Fruit fly (Drosophila melanogaster) whole organism, adult: ENCODE measurements around the gene app.

Source experiments
- CG11617 ChIP-seq: fragments of 200-800 bp; sonication (Bioruptor generic); optimal IDR thresholded peaks from 2 replicates; lab custom pipeline; 2017; ENCODE audit warnings: mild to moderate bottlenecking, missing biosample characterization, missing genetic modification reagents, missing genetic modification characterization
- CG12768 ChIP-seq: fragments of 200-800 bp; sonication (Bioruptor generic); optimal IDR thresholded peaks from 2 replicates; lab custom pipeline; 2017; ENCODE audit warnings: missing biosample characterization, missing genetic modification characterization, mild to moderate bottlenecking, moderate library complexity, missing genetic modification reagents
- CG14711 ChIP-seq: fragments of 200-800 bp; sonication (Bioruptor generic); optimal IDR thresholded peaks from 2 replicates; lab custom pipeline; 2018; ENCODE audit warnings: missing biosample characterization, mild to moderate bottlenecking, missing genetic modification characterization, moderate library complexity
- CG1620 ChIP-seq: fragments of 200-800 bp; sonication (Bioruptor generic); optimal IDR thresholded peaks from 2 replicates; lab custom pipeline; 2016; ENCODE audit warnings: missing biosample characterization, missing genetic modification characterization
- CG33017 ChIP-seq: fragments of 200-800 bp; sonication (Bioruptor generic); optimal IDR thresholded peaks from 2 replicates; lab custom pipeline; 2018; ENCODE audit warnings: missing biosample characterization, mild to moderate bottlenecking, missing genetic modification characterization, moderate library complexity
- CG5204 ChIP-seq: fragments of 200-800 bp; sonication (Bioruptor generic); optimal IDR thresholded peaks from 2 replicates; lab custom pipeline; 2016; ENCODE audit warnings: missing biosample characterization, missing genetic modification characterization
- CG7045 ChIP-seq: fragments of 200-800 bp; sonication (Bioruptor generic); optimal IDR thresholded peaks from 2 replicates; lab custom pipeline; 2017; ENCODE audit warnings: missing biosample characterization, mild to moderate bottlenecking, missing genetic modification characterization
- CG7101 ChIP-seq: fragments of 200-800 bp; sonication (Bioruptor generic); optimal IDR thresholded peaks from 2 replicates; lab custom pipeline; 2018; ENCODE audit warnings: missing biosample characterization, mild to moderate bottlenecking, missing genetic modification characterization, moderate library complexity
- Clk ChIP-seq: fragments of 200-800 bp; sonication (Bioruptor generic); optimal IDR thresholded peaks from 2 replicates; lab custom pipeline; 2017; ENCODE audit warnings: missing biosample characterization, missing genetic modification characterization
- Crg-1 ChIP-seq: fragments of 200-800 bp; sonication (Bioruptor generic); optimal IDR thresholded peaks from 2 replicates; lab custom pipeline; 2016; ENCODE audit warnings: missing biosample characterization, missing genetic modification characterization
- Hr96 ChIP-seq: fragments of 200-800 bp; sonication (Bioruptor generic); optimal IDR thresholded peaks from 2 replicates; lab custom pipeline; 2016; ENCODE audit warnings: missing biosample characterization, missing genetic modification characterization
- Mnt ChIP-seq: fragments of 200-800 bp; sonication (Bioruptor generic); optimal IDR thresholded peaks from 2 replicates; lab custom pipeline; 2016; ENCODE audit warnings: missing biosample characterization, mild to moderate bottlenecking, missing genetic modification characterization
- bab1 ChIP-seq: fragments of 200-800 bp; sonication (Bioruptor generic); optimal IDR thresholded peaks from 3 replicates; lab custom pipeline; 2019; ENCODE audit warnings: missing biosample characterization, mild to moderate bottlenecking, missing genetic modification characterization, moderate library complexity
- cic ChIP-seq: fragments of 200-800 bp; sonication (Bioruptor generic); optimal IDR thresholded peaks from 2 replicates; lab custom pipeline; 2017; ENCODE audit warnings: missing biosample characterization, mild to moderate bottlenecking, missing genetic modification characterization, moderate library complexity
- cnc ChIP-seq, 2 experiments: fragments of >200 bp; optimal IDR thresholded peaks; 2 replicates each; lab custom pipeline; 2017
- kay ChIP-seq: fragments of 200-800 bp; sonication (Bioruptor generic); peaks from one replicate; lab custom pipeline; 2016; ENCODE audit warnings: missing biosample characterization, missing genetic modification characterization, borderline replicate concordance
- ovo ChIP-seq: fragments of 200-800 bp; sonication (Bioruptor generic); optimal IDR thresholded peaks from 2 replicates; lab custom pipeline; 2016; ENCODE audit warnings: missing biosample characterization, missing genetic modification characterization
- pad ChIP-seq: fragments of 200-800 bp; sonication (Bioruptor generic); optimal IDR thresholded peaks from 3 replicates; lab custom pipeline; 2017; ENCODE audit warnings: missing biosample characterization, missing genetic modification characterization, mild to moderate bottlenecking, moderate library complexity, missing genetic modification reagents
- tj ChIP-seq: fragments of 200-800 bp; sonication (Bioruptor generic); optimal IDR thresholded peaks from 3 replicates; lab custom pipeline; 2017; ENCODE audit warnings: missing biosample characterization, mild to moderate bottlenecking, missing genetic modification characterization, moderate library complexity
- toe ChIP-seq: fragments of 200-800 bp; sonication (Bioruptor generic); optimal IDR thresholded peaks from 2 replicates; lab custom pipeline; 2016; ENCODE audit warnings: missing biosample characterization, missing genetic modification characterization

The app gene

DNA sequence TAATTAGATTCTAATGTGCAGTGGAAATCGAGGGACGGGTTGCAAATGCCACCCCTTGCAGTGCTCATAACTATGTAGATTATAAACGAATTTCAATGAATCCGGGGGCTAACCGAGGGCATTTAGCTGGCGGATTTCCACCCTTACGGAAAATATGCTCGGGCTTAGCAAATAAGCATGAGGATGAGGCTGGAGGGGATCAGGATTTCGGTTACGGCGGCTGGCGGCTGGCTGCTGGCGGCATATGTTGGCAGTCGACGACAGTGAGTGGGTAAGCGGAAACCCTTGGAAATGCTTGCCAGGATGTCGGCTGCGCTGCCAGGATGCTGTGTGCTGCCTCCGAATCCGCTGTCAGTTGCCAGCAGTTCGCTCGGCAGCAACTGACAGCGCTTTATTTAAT lies 28.0 kb upstream of the app start:
- no peak for TF ChIP-seq CG12768 (GFP tag; lab: Kevin White, UChicago)
- no peak for TF ChIP-seq CG7101 (tag; lab: Kevin White, UChicago)
- TF ChIP-seq tj (GFP tag; lab: Kevin White, UChicago): no peak
- TF ChIP-seq Mnt (GFP tag; lab: Kevin White, UChicago): no peak
- TF ChIP-seq CG7045 (GFP tag; lab: Kevin White, UChicago): no peak
- TF ChIP-seq CG33017 (tag; lab: Kevin White, UChicago): no peak
- no peak for TF ChIP-seq cic (GFP tag; lab: Kevin White, UChicago)
- TF ChIP-seq Crg-1 (GFP tag; lab: Kevin White, UChicago): no peak
- no peak for TF ChIP-seq pad (GFP tag; lab: Kevin White, UChicago)
- no peak for TF ChIP-seq Hr96 (GFP tag; lab: Kevin White, UChicago)
- TF ChIP-seq kay (GFP tag; lab: Kevin White, UChicago): no peak
- TF ChIP-seq bab1 (GFP tag; lab: Kevin White, UChicago): no peak
- no peak for TF ChIP-seq Clk (GFP tag; lab: Kevin White, UChicago)
- TF ChIP-seq CG5204 (GFP tag; lab: Kevin White, UChicago): no peak
- no peak for TF ChIP-seq ovo (GFP tag; lab: Kevin White, UChicago)

DNA sequence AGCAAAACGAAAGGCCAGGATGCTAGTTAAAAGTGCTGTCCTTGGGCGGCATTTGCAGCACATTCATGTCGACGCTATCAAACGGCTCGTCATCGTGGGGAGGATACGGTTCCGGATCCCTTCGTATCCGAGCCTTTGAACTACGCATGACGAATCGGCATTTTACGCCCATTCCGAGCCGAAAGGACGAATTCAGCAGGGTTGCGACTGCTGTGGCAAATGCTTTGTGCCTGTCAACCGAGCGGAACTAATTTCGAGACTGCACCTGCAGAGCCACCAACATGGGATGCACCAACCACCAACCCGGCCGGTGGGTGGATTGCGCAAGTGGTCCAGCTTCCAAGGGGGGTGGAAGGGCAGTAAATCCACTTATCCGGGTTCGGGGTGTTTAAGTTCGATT lies 23.9 kb upstream of the app start:
- no peak for TF ChIP-seq Mnt (GFP tag; lab: Kevin White, UChicago)
- no peak for TF ChIP-seq pad (GFP tag; lab: Kevin White, UChicago)
- no peak for TF ChIP-seq kay (GFP tag; lab: Kevin White, UChicago)
- no peak for TF ChIP-seq cic (GFP tag; lab: Kevin White, UChicago)
- TF ChIP-seq Crg-1 (GFP tag; lab: Kevin White, UChicago): no peak
- no peak for TF ChIP-seq ovo (GFP tag; lab: Kevin White, UChicago)
- TF ChIP-seq cnc (optimal IDR thresholded peaks at IDR 0.05; lab: Kevin White, UChicago): no peak
- TF ChIP-seq CG1620 (GFP tag; lab: Kevin White, UChicago): no peak
- no peak for TF ChIP-seq CG5204 (GFP tag; lab: Kevin White, UChicago)
- no peak for TF ChIP-seq CG7101 (tag; lab: Kevin White, UChicago)
- no peak for TF ChIP-seq CG33017 (tag; lab: Kevin White, UChicago)
- TF ChIP-seq Hr96 (GFP tag; lab: Kevin White, UChicago): no peak
- TF ChIP-seq toe (GFP tag; lab: Kevin White, UChicago): no peak
- TF ChIP-seq CG14711 (tag; lab: Kevin White, UChicago): no peak

DNA sequence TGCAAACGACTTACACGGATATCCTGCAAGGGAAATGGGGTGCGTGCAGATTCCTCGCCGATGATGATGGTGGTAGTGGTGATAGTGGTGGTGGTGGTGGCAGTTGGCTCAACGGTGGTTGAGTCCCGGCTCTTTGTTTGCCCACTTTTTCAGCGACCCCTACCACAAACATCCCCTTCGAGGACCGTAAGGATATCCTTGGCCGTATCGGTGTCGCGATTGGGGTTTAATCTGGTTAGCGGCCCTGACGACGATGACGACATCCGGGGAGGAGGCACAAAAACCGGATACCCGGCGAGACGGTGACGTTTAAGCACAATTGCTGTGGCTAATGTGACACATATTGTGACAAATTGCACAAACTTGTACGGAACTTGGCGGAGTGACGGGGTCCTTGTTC lies 23.0 kb upstream of the app start:
- TF ChIP-seq ovo (GFP tag; lab: Kevin White, UChicago): no peak

DNA sequence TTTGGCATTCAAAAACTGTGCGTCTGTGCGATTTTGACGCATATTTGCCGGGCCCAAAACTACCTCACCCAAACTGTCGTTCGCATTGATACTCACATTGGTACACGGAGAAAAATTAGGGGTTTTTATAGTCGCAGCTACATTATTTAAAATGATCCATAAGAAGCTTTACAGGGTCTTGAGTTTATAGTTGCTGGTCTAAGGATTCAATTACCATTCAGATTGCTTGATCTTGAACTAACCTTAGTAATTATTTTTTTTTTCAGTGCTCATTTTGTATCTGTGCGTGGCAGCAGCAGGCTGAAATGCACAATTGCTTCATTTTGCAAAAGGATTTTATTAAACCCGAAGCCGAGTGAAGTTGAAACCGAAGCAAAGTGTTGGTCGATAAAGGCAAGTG lies 20.7 kb upstream of the app start:
- TF ChIP-seq toe (GFP tag; lab: Kevin White, UChicago): no peak
- TF ChIP-seq CG11617 (GFP tag; lab: Kevin White, UChicago): no peak
- no peak for TF ChIP-seq CG7045 (GFP tag; lab: Kevin White, UChicago)
- no peak for TF ChIP-seq tj (GFP tag; lab: Kevin White, UChicago)
- no peak for TF ChIP-seq kay (GFP tag; lab: Kevin White, UChicago)
- TF ChIP-seq CG12768 (GFP tag; lab: Kevin White, UChicago): no peak
- TF ChIP-seq Crg-1 (GFP tag; lab: Kevin White, UChicago): no peak
- no peak for TF ChIP-seq CG5204 (GFP tag; lab: Kevin White, UChicago)
- no peak for TF ChIP-seq Mnt (GFP tag; lab: Kevin White, UChicago)
- no peak for TF ChIP-seq cnc (optimal IDR thresholded peaks at IDR 0.05; lab: Kevin White, UChicago)
- no peak for TF ChIP-seq Hr96 (GFP tag; lab: Kevin White, UChicago)
- no peak for TF ChIP-seq bab1 (GFP tag; lab: Kevin White, UChicago)
- TF ChIP-seq pad (GFP tag; lab: Kevin White, UChicago): no peak

DNA sequence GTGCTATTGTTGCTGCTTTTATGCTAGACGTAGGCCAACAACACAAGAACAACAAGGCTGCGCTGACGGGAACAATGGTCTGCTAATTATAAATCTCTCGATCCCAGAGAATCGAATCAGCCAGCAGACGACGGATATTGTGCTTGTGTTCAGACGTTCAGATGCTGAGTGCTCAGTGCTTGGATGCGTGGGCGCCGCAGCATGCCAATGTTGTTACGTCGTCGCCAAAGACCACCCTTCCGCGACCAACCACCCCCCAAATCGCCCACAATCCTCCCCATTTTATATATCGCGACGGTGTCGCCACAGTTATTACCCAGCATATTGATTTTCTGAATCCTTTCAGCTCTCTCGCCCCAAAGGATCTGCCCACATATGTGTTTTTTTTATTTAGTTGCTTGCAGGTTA lies 11.2 kb upstream of the app start:
- no peak for TF ChIP-seq ovo (GFP tag; lab: Kevin White, UChicago)
- no peak for TF ChIP-seq CG7101 (tag; lab: Kevin White, UChicago)
- no peak for TF ChIP-seq CG1620 (GFP tag; lab: Kevin White, UChicago)
- no peak for TF ChIP-seq CG5204 (GFP tag; lab: Kevin White, UChicago)
- no peak for TF ChIP-seq CG12768 (GFP tag; lab: Kevin White, UChicago)
- no peak for TF ChIP-seq Clk (GFP tag; lab: Kevin White, UChicago)
- no peak for TF ChIP-seq Crg-1 (GFP tag; lab: Kevin White, UChicago)
- TF ChIP-seq cnc (optimal IDR thresholded peaks at IDR 0.05; lab: Kevin White, UChicago): no peak
- TF ChIP-seq cic (GFP tag; lab: Kevin White, UChicago): no peak
- no peak for TF ChIP-seq CG14711 (tag; lab: Kevin White, UChicago)
- TF ChIP-seq tj (GFP tag; lab: Kevin White, UChicago): no peak

DNA sequence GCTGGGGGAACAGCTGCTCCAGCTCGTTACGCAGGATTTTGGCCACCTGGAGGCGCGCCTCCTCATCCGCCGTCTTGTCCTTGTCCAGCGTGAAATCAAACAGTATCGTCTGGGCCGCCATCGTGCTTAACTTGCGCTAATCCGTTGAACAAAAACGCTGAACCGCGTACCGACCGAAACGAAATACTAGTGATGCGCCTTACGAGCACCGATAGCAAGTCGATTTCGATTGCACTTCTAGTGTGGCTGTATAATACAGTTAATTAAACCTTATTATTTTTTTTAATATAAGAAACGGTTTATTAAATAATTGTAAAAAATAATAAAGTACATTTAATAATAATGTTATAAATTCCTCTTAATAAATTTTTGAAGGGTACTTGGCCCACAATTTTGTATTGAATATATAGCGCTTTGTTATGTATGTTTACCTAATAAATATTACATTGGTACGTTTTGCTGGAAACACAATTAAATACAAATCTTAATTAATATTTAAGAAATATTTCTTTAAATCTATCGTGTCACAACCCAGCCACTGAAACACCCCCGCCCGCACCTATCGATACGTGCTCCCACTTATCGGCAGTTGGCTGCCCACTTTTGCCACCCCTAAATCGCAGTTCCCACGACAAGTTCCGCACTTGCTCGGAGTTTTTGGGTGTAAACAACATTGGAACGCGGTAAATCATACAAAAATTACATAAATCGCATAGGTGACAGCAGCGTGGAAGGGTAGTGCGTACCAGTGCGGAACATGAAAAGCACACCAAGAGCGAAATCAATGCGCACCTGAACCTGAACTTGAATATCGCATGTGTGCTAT lies 10.6 kb upstream of the app start, which contains the start of the genes Sms and INPP5E:
Sms (minus strand) TSS at position 198 of the 826 bp plus-strand sequence.
INPP5E (plus strand) TSS at position 602 of the 826 bp plus-strand sequence.
- TF ChIP-seq tj (GFP tag; lab: Kevin White, UChicago) (peak; percentile 18), pad (GFP tag; lab: Kevin White, UChicago) (peak; percentile 18), cnc (optimal IDR thresholded peaks at IDR 0.05; lab: Kevin White, UChicago) (no peak), CG14711 (tag; lab: Kevin White, UChicago) (peak; percentile 68), CG5204 (GFP tag; lab: Kevin White, UChicago) (peak; percentile 20), CG1620 (GFP tag; lab: Kevin White, UChicago) (peak; percentile 49), CG7101 (tag; lab: Kevin White, UChicago) (peak; percentile 33), Crg-1 (GFP tag; lab: Kevin White, UChicago) (no peak), Mnt (GFP tag; lab: Kevin White, UChicago) (peak; percentile 23), kay (GFP tag; lab: Kevin White, UChicago) (no peak), CG7045 (GFP tag; lab: Kevin White, UChicago) (peak; percentile 44), CG33017 (tag; lab: Kevin White, UChicago) (no peak), Clk (GFP tag; lab: Kevin White, UChicago) (no peak), cic (GFP tag; lab: Kevin White, UChicago) (no peak), ovo (GFP tag; lab: Kevin White, UChicago) (peak; percentile 32), Hr96 (GFP tag; lab: Kevin White, UChicago) (peak; percentile 20), CG11617 (GFP tag; lab: Kevin White, UChicago) (peak; percentile 65), CG12768 (GFP tag; lab: Kevin White, UChicago) (no peak), bab1 (GFP tag; lab: Kevin White, UChicago) (peak; percentile 52), toe (GFP tag; lab: Kevin White, UChicago) (peak; percentile 6)
